Worm (Caenorhabditis elegans): Measurements from ENCODE around the gene ptr-24.

DNA sequence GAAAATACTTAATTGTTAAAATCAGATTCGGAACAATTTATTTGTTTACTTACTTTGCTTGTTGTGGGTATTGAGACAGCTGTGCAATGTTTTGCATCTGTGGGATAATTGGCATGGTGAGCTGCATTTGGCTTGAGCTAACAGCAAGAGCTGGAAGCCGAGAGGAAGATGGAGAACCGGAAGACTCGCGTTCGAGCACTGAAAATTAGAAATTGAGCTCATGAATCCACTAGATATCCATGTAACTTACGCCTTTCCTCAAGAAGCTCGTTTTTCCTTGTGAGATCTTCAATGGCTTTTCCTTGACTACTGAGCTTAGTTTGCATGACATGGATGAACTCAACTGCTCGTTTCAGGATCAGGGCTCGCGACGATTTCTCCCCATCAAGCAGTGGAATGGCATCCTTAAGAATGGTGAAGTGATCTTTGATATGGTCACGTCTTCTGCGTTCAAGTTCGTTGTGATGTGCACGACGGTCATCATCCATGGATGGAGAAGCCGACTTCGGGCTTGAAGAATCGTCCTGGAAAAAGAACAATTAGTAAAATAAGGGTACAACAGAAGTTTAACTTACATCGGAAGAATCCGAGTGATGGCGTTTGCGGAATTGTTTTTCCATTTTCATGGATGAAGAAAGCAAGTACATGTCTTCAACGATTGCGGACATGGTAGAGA lies 12.4 kb downstream of the ptr-24 start:
- TF ChIP-seq lin-13 (tag; optimal IDR thresholded peaks at IDR 0.05): no peak
- no peak for TF ChIP-seq snpc-4 (tag; optimal IDR thresholded peaks at IDR 0.05)
- TF ChIP-seq hlh-1 (tag; optimal IDR thresholded peaks at IDR 0.05): no peak
- TF ChIP-seq M03D4.4 (tag; optimal IDR thresholded peaks at IDR 0.05): no peak
- no peak for TF ChIP-seq nhr-12 (tag; optimal IDR thresholded peaks at IDR 0.05)
